Fruit fly (Drosophila melanogaster) whole organism, prepupa: ENCODE measurements around the gene msd5.

ENCODE experiments used
- Blimp-1 ChIP-seq: fragments of 200-800 bp; sonication (Bioruptor generic); optimal IDR thresholded peaks from 3 replicates; lab custom pipeline; 2017; ENCODE audit warnings: missing biosample characterization, missing genetic modification characterization, mild to moderate bottlenecking, moderate library complexity, missing genetic modification reagents
- CG10631 ChIP-seq: fragments of 200-800 bp; sonication (Bioruptor generic); optimal IDR thresholded peaks from 2 replicates; lab custom pipeline; 2016; ENCODE audit warnings: missing biosample characterization, missing genetic modification characterization
- CG10669 ChIP-seq: fragments of 200-800 bp; sonication (Bioruptor generic); optimal IDR thresholded peaks from 3 replicates; lab custom pipeline; 2018; ENCODE audit warnings: missing biosample characterization, mild to moderate bottlenecking, missing genetic modification characterization, moderate library complexity
- CG11294 ChIP-seq: fragments of 200-800 bp; sonication (Bioruptor generic); IDR thresholded peaks from 2 replicates; pipeline ENCODE4 v1.3.6; 2022; ENCODE audit warnings: missing biosample characterization, missing genetic modification characterization
- CG11762 ChIP-seq: fragments of 200-800 bp; sonication (Bioruptor generic); optimal IDR thresholded peaks from 3 replicates; lab custom pipeline; 2016; ENCODE audit warnings: missing biosample characterization, missing genetic modification characterization; ENCODE audit not compliant: insufficient read depth
- CG15336 ChIP-seq: fragments of 200-800 bp; sonication (Bioruptor generic); IDR thresholded peaks from 2 replicates; pipeline ENCODE4 v1.3.6; 2022; ENCODE audit warnings: missing biosample characterization, missing genetic modification characterization
- CG1621 ChIP-seq: fragments of 200-800 bp; sonication (Bioruptor generic); optimal IDR thresholded peaks from 3 replicates; lab custom pipeline; 2018; ENCODE audit warnings: missing biosample characterization, mild to moderate bottlenecking, missing genetic modification characterization
- CG3032 ChIP-seq: fragments of 200-800 bp; optimal IDR thresholded peaks from 2 replicates; lab custom pipeline; 2019; ENCODE audit warnings: missing biosample characterization, mild to moderate bottlenecking, missing genetic modification characterization, moderate library complexity
- CG32006 ChIP-seq: fragments of 200-800 bp; sonication (Bioruptor generic); optimal IDR thresholded peaks from 3 replicates; lab custom pipeline; 2017; ENCODE audit warnings: missing biosample characterization, mild to moderate bottlenecking, missing genetic modification characterization
- CG4318 ChIP-seq: fragments of 200-800 bp; sonication (Bioruptor generic); optimal IDR thresholded peaks from 3 replicates; lab custom pipeline; 2017; ENCODE audit warnings: missing biosample characterization, mild to moderate bottlenecking, missing genetic modification characterization
- CG6163 ChIP-seq: fragments of 200-800 bp; sonication (Bioruptor generic); IDR thresholded peaks from 3 replicates; pipeline ENCODE4 v1.3.6; 2022; ENCODE audit warnings: missing biosample characterization, missing genetic modification characterization
- CG6808 ChIP-seq: fragments of 200-800 bp; sonication (Bioruptor generic); optimal IDR thresholded peaks from 3 replicates; lab custom pipeline; 2017; ENCODE audit warnings: missing biosample characterization, missing genetic modification characterization, mild to moderate bottlenecking, moderate library complexity, missing genetic modification reagents
- CG6854 ChIP-seq: fragments of 200-800 bp; sonication (Bioruptor generic); optimal IDR thresholded peaks from 2 replicates; lab custom pipeline; 2017; ENCODE audit warnings: missing biosample characterization, mild to moderate bottlenecking, missing genetic modification characterization
- CG7368 ChIP-seq: fragments of 200-800 bp; sonication (Bioruptor generic); optimal IDR thresholded peaks from 3 replicates; lab custom pipeline; 2016; ENCODE audit warnings: missing biosample characterization, missing genetic modification characterization
- CG8119 ChIP-seq: fragments of 200-800 bp; sonication (Bioruptor generic); IDR thresholded peaks from 3 replicates; pipeline ENCODE4 v1.3.6; 2022; ENCODE audit warnings: missing biosample characterization, missing genetic modification characterization
- CG8319 ChIP-seq: fragments of 200-800 bp; sonication (Bioruptor generic); optimal IDR thresholded peaks from 3 replicates; lab custom pipeline; 2016; ENCODE audit warnings: missing biosample characterization, missing genetic modification characterization
- CG9139 ChIP-seq: fragments of 200-800 bp; sonication (Bioruptor generic); optimal IDR thresholded peaks from 3 replicates; lab custom pipeline; 2017; ENCODE audit warnings: missing biosample characterization, mild to moderate bottlenecking, missing genetic modification characterization
- Eip75B ChIP-seq: fragments of 200-800 bp; sonication (Bioruptor generic); optimal IDR thresholded peaks from 3 replicates; lab custom pipeline; 2016; ENCODE audit warnings: missing biosample characterization, missing genetic modification characterization
- Eip78C ChIP-seq: fragments of 200-800 bp; sonication (Bioruptor generic); peaks from one replicate; lab custom pipeline; 2016; ENCODE audit warnings: missing biosample characterization, missing genetic modification characterization
- Eip93F ChIP-seq: fragments of 200-800 bp; sonication (Bioruptor generic); optimal IDR thresholded peaks from 2 replicates; lab custom pipeline; 2016; ENCODE audit warnings: missing biosample characterization, mild to moderate bottlenecking, missing genetic modification characterization
- Ets21C ChIP-seq: fragments of 200-800 bp; sonication (Bioruptor generic); optimal IDR thresholded peaks from 3 replicates; lab custom pipeline; 2016; ENCODE audit warnings: missing biosample characterization, missing genetic modification characterization
- Ets96B ChIP-seq: fragments of 200-800 bp; optimal IDR thresholded peaks from 2 replicates; lab custom pipeline; 2019; ENCODE audit warnings: missing biosample characterization, mild to moderate bottlenecking, missing genetic modification characterization, moderate library complexity
- Gug ChIP-seq: fragments of 200-800 bp; sonication (Bioruptor generic); IDR thresholded peaks from 2 replicates; pipeline ENCODE4 v1.3.6; 2022; ENCODE audit warnings: missing biosample characterization, missing genetic modification characterization
- Hr39 ChIP-seq: fragments of 200-800 bp; sonication (Bioruptor generic); optimal IDR thresholded peaks from 2 replicates; lab custom pipeline; 2016; ENCODE audit warnings: missing biosample characterization, missing genetic modification characterization
- Hr4 ChIP-seq: fragments of 200-800 bp; sonication (Bioruptor generic); optimal IDR thresholded peaks from 3 replicates; lab custom pipeline; 2016; ENCODE audit warnings: missing biosample characterization, missing genetic modification characterization
- Lpt ChIP-seq: fragments of 200-800 bp; sonication (Bioruptor generic); optimal IDR thresholded peaks from 3 replicates; lab custom pipeline; 2016; ENCODE audit warnings: missing biosample characterization, missing genetic modification characterization
- Met ChIP-seq: fragments of 200-800 bp; sonication (Bioruptor generic); optimal IDR thresholded peaks from 3 replicates; lab custom pipeline; 2016; ENCODE audit warnings: missing biosample characterization, missing genetic modification characterization
- OdsH ChIP-seq: fragments of 200-800 bp; sonication (Bioruptor generic); optimal IDR thresholded peaks from 3 replicates; lab custom pipeline; 2016; ENCODE audit warnings: missing biosample characterization, missing genetic modification characterization
- Smox ChIP-seq: fragments of 200-800 bp; sonication (Bioruptor generic); optimal IDR thresholded peaks from 3 replicates; lab custom pipeline; 2016; ENCODE audit warnings: missing biosample characterization, missing genetic modification characterization
- Sox102F ChIP-seq: fragments of 200-800 bp; sonication (Bioruptor generic); optimal IDR thresholded peaks from 2 replicates; lab custom pipeline; 2016; ENCODE audit warnings: missing biosample characterization, mild to moderate bottlenecking, missing genetic modification characterization
- Sox14 ChIP-seq: fragments of 200-800 bp; sonication (Bioruptor generic); optimal IDR thresholded peaks from 3 replicates; lab custom pipeline; 2016; ENCODE audit warnings: missing biosample characterization, missing genetic modification characterization
- Sox15 ChIP-seq: fragments of 200-800 bp; sonication (Bioruptor generic); optimal IDR thresholded peaks from 3 replicates; lab custom pipeline; 2016; ENCODE audit warnings: missing biosample characterization, missing genetic modification characterization
- achi ChIP-seq: fragments of 200-800 bp; sonication (Bioruptor generic); optimal IDR thresholded peaks from 3 replicates; lab custom pipeline; 2016; ENCODE audit warnings: missing biosample characterization, missing genetic modification characterization
- acj6 ChIP-seq: fragments of 200-800 bp; sonication (Bioruptor generic); optimal IDR thresholded peaks from 3 replicates; lab custom pipeline; 2016; ENCODE audit warnings: missing biosample characterization, missing genetic modification characterization
- cyc ChIP-seq: fragments of 200-800 bp; sonication (Bioruptor generic); optimal IDR thresholded peaks from 3 replicates; lab custom pipeline; 2016; ENCODE audit warnings: missing biosample characterization, missing genetic modification characterization
- dsx ChIP-seq: fragments of 200-800 bp; optimal IDR thresholded peaks from 3 replicates; lab custom pipeline; 2019; ENCODE audit warnings: missing biosample characterization, mild to moderate bottlenecking, missing genetic modification characterization, moderate library complexity; ENCODE audit not compliant: poor library complexity, severe bottlenecking
- eg ChIP-seq: fragments of 200-800 bp; sonication (Bioruptor generic); IDR thresholded peaks from 3 replicates; pipeline ENCODE4 v1.3.6; 2022; ENCODE audit warnings: missing biosample characterization, missing genetic modification characterization
- fd59A ChIP-seq: fragments of 200-800 bp; sonication (Bioruptor generic); optimal IDR thresholded peaks from 2 replicates; lab custom pipeline; 2017; ENCODE audit warnings: missing biosample characterization, mild to moderate bottlenecking, missing genetic modification characterization, missing genetic modification reagents
- fkh ChIP-seq: fragments of 200-800 bp; sonication (Bioruptor generic); optimal IDR thresholded peaks from 3 replicates; lab custom pipeline; 2017; ENCODE audit warnings: missing biosample characterization, mild to moderate bottlenecking, missing genetic modification characterization, moderate library complexity
- net ChIP-seq: fragments of 200-800 bp; sonication (Bioruptor generic); optimal IDR thresholded peaks from 3 replicates; lab custom pipeline; 2016; ENCODE audit warnings: missing biosample characterization, missing genetic modification characterization
- pdm3 ChIP-seq: fragments of 200-800 bp; sonication (Bioruptor generic); optimal IDR thresholded peaks from 3 replicates; lab custom pipeline; 2016; ENCODE audit warnings: missing biosample characterization, missing genetic modification characterization
- salr ChIP-seq, 2 experiments: fragments of 200-800 bp; sonication (Bioruptor generic); optimal IDR thresholded peaks; 3 replicates each; lab custom pipeline; 2016 to 2018; ENCODE audit warnings: missing biosample characterization in 2 of 2, missing genetic modification characterization in 2 of 2, mild to moderate bottlenecking in 1 of 2
- spab ChIP-seq: fragments of 200-800 bp; sonication (Bioruptor generic); optimal IDR thresholded peaks from 2 replicates; lab custom pipeline; 2017; ENCODE audit warnings: missing biosample characterization, mild to moderate bottlenecking, missing genetic modification characterization, missing genetic modification reagents
- ss ChIP-seq, 2 experiments: fragments of 200-800 bp; sonication (Bioruptor generic); optimal IDR thresholded peaks; 2 replicates in 1 of 2; 3 replicates in 1 of 2; lab custom pipeline; 2017 to 2018; ENCODE audit warnings: mild to moderate bottlenecking in 2 of 2, missing biosample characterization in 2 of 2, missing genetic modification characterization in 2 of 2, moderate library complexity in 1 of 2
- topi ChIP-seq: fragments of 200-800 bp; sonication (Bioruptor generic); optimal IDR thresholded peaks from 3 replicates; lab custom pipeline; 2016; ENCODE audit warnings: missing biosample characterization, missing genetic modification characterization
- vri ChIP-seq: fragments of 200-800 bp; sonication (Bioruptor generic); optimal IDR thresholded peaks from 3 replicates; lab custom pipeline; 2016; ENCODE audit warnings: missing biosample characterization, mild to moderate bottlenecking, missing genetic modification characterization

Gene msd5

DNA sequence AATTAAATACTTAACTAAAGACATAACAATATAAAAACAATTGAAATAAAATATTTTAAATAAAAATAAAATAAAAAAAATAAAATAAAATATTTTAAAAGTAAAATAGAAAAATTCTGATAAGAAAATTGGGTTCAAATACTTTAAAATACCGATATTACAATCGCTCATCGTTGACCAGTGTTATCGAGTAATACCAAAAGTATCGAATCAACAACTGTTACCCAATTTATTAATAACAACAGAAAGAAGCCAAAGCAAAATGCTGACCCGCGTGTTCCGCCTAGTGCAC is 17.9 kb upstream of the msd5 start, which contains the start of gene CG9166:
Gene CG9166 (plus strand): TSS at position 193 of the 292 bp plus-strand sequence.
- TF ChIP-seq ss (GFP tag; optimal IDR thresholded peaks at IDR 0.05; lab: Kevin White, UChicago), result no peak
- no peak for TF ChIP-seq salr (GFP tag; optimal IDR thresholded peaks at IDR 0.05; lab: Kevin White, UChicago)
- no peak for TF ChIP-seq topi (GFP tag; lab: Kevin White, UChicago)
- TF ChIP-seq pdm3 (GFP tag; lab: Kevin White, UChicago), result no peak
- TF ChIP-seq Eip78C (GFP tag; lab: Kevin White, UChicago), result no peak
- no peak for TF ChIP-seq CG3032 (tag; lab: Kevin White, UChicago)
- TF ChIP-seq, all 60 proteins: peak for 0

DNA sequence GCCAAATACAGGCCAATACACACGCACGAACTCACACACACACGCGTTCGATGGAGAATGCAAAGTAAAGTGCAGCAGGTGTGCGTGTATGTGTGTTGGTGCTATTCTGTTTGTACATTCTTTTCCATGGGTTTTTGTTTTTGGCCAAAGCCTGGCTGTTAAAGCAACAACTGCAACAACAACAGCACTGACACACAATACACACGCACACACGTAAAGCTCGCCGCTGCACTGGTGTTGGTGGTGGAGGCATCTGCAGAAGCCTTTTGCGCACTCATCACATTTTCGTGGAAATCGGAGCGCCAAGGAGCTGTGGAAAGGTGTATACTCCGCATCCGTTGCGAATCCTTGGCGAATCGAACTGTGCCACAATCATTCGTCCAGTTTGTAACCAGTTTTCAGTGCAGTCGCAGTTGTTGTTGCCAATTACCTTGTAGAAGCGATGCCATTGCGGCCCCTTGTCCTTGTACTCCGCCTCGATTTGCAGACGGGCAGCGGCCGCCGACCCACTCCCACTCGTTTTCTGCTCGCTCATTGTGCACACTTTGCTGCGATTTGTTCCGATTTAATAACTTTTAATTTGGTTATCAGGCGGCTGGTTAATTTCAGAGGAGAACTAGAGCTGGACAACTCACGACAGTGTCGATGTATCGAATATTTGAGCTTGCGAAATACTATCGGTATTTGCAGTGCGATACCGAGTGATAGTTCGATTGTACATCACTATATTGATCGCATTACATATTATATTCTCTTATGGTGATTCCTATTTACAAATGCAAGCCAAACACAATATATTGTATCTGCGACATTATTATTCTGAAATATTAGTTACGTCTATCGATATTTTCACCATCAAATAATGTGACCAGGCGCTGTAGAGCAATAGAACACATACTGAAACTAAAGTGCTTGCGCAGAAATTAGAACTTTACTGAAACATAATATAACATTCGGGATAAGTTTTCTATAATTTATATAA is 17.3 kb upstream of the msd5 start:
- TF ChIP-seq Blimp-1 (no peak), fd59A (GFP tag; lab: Kevin White, UChicago) (no peak), Hr4 (peak; percentile 35), CG6808 (GFP tag; lab: Kevin White, UChicago) (no peak), Lpt (GFP tag; lab: Kevin White, UChicago) (no peak), achi (peak; percentile 27), Eip93F (GFP tag; lab: Kevin White, UChicago) (peak; percentile 11), Met (GFP tag; lab: Kevin White, UChicago) (peak; percentile 31), dsx (no peak), CG15336 (GFP tag; lab: Robert Waterston, UW) (no peak), Hr39 (GFP tag; lab: Kevin White, UChicago) (peak; percentile 47), salr (GFP tag; optimal IDR thresholded peaks at IDR 0.05; lab: Kevin White, UChicago) (no peak), vri (peak; percentile 47), Sox15 (GFP tag; lab: Kevin White, UChicago) (peak; percentile 2), Eip78C (GFP tag; lab: Kevin White, UChicago) (peak; percentile 67), acj6 (GFP tag; lab: Kevin White, UChicago) (peak; percentile 37), eg (GFP tag; lab: Robert Waterston, UW) (peak; percentile 38; the same call in 1 of the 3 replicates), CG10631 (GFP tag; lab: Kevin White, UChicago) (peak; percentile 51), spab (GFP tag; lab: Kevin White, UChicago) (no peak), Sox102F (GFP tag; lab: Kevin White, UChicago) (peak; percentile 30), CG8119 (no peak; the same call in 2 of the 3 replicates), Sox14 (GFP tag; lab: Kevin White, UChicago) (peak; percentile 30), CG1621 (tag; lab: Kevin White, UChicago) (no peak), CG11294 (no peak), Ets96B (tag; lab: Kevin White, UChicago) (peak; percentile 32), CG11762 (GFP tag; lab: Kevin White, UChicago) (peak; percentile 5), CG7368 (no peak), CG9139 (GFP tag; lab: Kevin White, UChicago) (no peak), Smox (peak; percentile 52), Eip75B (GFP tag; lab: Kevin White, UChicago) (peak; percentile 10), CG10669 (GFP tag; lab: Kevin White, UChicago) (no peak), CG3032 (tag; lab: Kevin White, UChicago) (peak; percentile 28), CG6854 (GFP tag; lab: Kevin White, UChicago) (no peak), fkh (no peak), cyc (GFP tag; lab: Kevin White, UChicago) (peak; percentile 40), CG32006 (GFP tag; lab: Kevin White, UChicago) (peak; percentile 45), CG6163 (GFP tag; lab: Robert Waterston, UW) (peak; percentile 44; the same call in 2 of the 3 replicates), OdsH (peak; percentile 45), topi (GFP tag; lab: Kevin White, UChicago) (no peak), Ets21C (GFP tag; lab: Kevin White, UChicago) (peak; percentile 31), Gug (GFP tag; lab: Robert Waterston, UW) (no peak), CG8319 (GFP tag; lab: Kevin White, UChicago) (peak; percentile 5), CG4318 (GFP tag; lab: Kevin White, UChicago) (no peak), net (peak; percentile 0), pdm3 (GFP tag; lab: Kevin White, UChicago) (peak; percentile 45)
